Fruit fly (Drosophila melanogaster) ovary, adult (tissue): ENCODE measurements around the gene CG15803.

ENCODE experiments used
- CG17801 ChIP-seq: fragments of 200-800 bp; optimal IDR thresholded peaks from 2 replicates; lab custom pipeline; 2019; ENCODE audit warnings: missing biosample characterization, mild to moderate bottlenecking, missing genetic modification characterization, moderate library complexity; ENCODE audit not compliant: partially characterized antibody

The CG15803 gene

DNA sequence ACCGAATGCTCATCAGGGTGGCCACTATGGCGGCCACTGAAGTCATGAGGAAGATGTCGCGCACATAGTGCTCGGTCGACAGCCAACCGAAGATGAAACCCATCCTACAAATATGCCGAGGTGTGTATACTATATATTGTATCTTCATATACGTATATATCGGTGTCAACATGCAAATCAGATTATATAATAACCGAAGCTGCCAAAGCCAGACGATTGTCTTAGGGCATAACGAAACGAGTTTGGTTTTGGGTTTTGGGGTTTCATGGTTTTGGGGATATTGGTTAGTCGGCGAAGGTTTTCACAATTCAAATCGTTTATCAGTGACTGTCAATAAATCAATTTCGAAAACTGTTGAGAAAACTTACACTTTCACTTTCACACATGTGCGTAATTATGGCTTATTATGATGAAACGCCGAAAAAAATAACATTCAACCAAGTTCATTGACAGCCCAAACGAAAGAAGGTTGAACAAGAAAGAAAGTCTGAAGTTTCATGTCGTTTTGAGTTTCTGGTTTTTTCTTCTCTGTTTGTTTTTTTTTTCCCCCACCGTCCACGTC, 19.8 kb upstream of the CG15803 start:
- no peak for TF ChIP-seq CG17801 (GFP tag; lab: Kevin White, UChicago)

DNA sequence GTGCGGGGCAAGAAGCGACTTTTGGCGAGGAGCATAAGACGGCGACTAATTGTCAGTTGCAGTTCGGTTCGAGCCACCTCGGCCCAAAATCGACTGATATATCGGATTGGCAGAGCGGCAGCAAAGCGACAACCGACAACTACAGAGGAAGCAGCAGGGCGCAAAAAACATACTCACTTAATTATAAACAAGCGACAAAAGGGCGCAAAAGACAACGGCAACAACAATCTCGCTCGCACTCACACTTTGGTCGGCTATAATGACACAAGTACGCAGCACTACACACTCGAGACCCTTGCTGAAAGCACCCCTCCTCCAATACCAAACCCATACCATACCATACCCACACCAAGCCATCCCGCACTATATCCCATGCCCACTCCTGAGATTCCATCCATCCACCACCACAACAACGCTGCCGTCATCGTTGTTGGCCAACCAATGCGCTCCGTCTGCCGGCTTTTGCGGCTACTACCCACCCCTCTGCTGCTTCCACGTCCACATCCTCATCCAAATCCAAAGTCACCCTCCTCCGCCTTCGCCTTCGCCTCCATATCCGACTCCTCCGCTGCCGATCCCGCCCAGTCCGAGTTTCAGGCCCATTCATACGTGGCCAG, 12.3 kb upstream of the CG15803 start, which contains the start of gene gl:
TSS of gene gl (minus strand) at position 51 of the 617 bp plus-strand sequence.
- no peak for TF ChIP-seq CG17801 (GFP tag; lab: Kevin White, UChicago)

- TF ChIP-seq CG17801 (GFP tag; lab: Kevin White, UChicago), result no peak
These were observed 10.8 kb upstream of the CG15803 start for dm6 chr3R:18371346-18371745.

- TF ChIP-seq CG17801 (GFP tag; lab: Kevin White, UChicago), result no peak
These were observed 8.1 kb upstream of the CG15803 start for dm6 chr3R:18368595-18368994.

DNA sequence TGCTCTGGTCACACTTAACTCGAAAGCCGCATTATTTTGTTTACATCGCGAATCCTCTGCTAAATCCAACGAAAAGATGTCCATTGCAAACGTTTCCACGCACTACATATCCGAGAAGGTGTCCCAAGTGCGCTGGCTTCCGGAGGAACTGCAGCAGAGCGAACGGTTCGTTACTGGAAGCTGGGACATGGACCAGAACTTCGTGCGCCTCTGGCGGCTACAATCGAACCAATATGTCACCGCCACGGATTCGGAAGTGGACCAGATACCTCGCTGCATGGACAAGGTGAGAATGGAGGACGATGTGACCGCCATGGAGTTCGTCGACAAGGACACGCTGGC, 6.1 kb upstream of the CG15803 start:
- no peak for TF ChIP-seq CG17801 (GFP tag; lab: Kevin White, UChicago)

- no peak for TF ChIP-seq CG17801 (GFP tag; lab: Kevin White, UChicago)
These were observed 5.6 kb upstream of the CG15803 start, which contains the start of the genes WRNexo and Nup43 for dm6 chr3R:18365978-18366643. TSS of gene WRNexo (minus strand) at chr3R:18366162. TSS of gene Nup43 (plus strand) at chr3R:18366638.

DNA sequence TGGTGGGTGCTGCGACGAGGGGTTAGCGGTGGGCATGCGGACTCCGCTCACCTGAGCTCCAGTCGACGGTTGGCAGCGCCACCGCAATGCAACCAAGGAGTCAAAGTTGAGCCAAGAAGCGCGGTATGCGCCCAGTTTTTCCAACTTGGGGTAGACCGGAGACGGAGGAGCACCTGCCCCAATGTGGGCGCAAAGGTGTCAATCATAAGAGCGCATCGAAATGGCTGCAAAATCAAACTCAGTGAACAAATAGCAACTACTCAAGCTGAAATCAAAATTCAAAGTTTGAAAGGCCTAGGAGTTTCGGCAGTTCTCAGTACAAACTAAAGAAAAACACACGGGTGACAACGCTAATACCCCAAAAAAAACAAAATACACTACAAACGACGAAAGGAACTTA, 1.2 kb upstream of the CG15803 start, which contains the start of gene hmw:
TSS of gene hmw (plus strand) at position 301 of the 400 bp plus-strand sequence.
- no peak for TF ChIP-seq CG17801 (GFP tag; lab: Kevin White, UChicago)

dm6 chr3R:18355781-18356180, 4.7 kb downstream of the CG15803 start:
- TF ChIP-seq CG17801 (GFP tag; lab: Kevin White, UChicago), result no peak

dm6 chr3R:18338493-18338892, 22.0 kb downstream of the CG15803 start:
- no peak for TF ChIP-seq CG17801 (GFP tag; lab: Kevin White, UChicago)

DNA sequence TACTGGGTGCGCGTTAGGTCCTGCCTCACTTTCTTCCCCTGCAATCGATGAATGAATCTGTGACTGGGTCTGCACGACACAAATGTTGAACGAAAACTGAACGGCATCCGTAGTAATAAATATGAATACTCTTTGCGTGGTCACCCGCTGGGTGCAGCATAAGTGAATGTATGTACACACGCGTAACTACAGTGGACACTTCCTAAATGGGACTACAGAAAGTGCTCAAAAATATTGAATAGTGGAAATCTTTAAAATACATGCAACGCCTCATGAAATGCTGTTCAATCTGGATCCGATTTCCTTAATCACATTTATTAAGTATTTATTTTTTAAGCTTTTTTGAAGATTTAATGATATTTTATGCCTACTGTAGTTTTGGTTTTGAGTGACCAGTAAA, 31.7 kb downstream of the CG15803 start, which contains the start of gene naz:
TSS of gene naz (minus strand) at position 101 of the 400 bp plus-strand sequence.
- no peak for TF ChIP-seq CG17801 (GFP tag; lab: Kevin White, UChicago)

- no peak for TF ChIP-seq CG17801 (GFP tag; lab: Kevin White, UChicago)
These were observed 45.5 kb downstream of the CG15803 start for dm6 chr3R:18314824-18315690.

- no peak for TF ChIP-seq CG17801 (GFP tag; lab: Kevin White, UChicago)
These were observed 46.2 kb downstream of the CG15803 start, which contains the start of gene PKD for dm6 chr3R:18314320-18314719. TSS of gene PKD (minus strand) at chr3R:18314407.

DNA sequence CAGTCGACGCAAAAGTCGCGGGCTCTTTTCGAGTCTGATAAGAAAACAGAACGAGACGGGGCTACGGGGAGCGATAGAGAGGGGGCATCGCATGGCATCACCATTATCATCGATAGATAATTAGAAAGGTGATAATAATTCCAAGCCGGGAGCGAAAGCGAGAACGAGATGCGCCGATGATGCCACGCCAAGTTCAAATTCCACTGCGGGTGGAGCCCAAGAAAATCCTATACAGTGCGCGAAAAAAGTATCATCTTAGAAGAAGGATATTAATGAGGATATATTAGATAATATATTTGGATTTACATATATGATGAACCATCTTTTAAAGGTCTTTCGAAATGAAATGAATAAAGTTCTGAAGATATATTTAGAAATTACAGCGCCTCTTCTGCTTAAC, 47.8 kb downstream of the CG15803 start:
- TF ChIP-seq CG17801 (GFP tag; lab: Kevin White, UChicago), result no peak

dm6 chr3R:18311368-18311919, 49.1 kb downstream of the CG15803 start:
- TF ChIP-seq CG17801 (GFP tag; lab: Kevin White, UChicago), result no peak
